Worm (Caenorhabditis elegans): ENCODE measurements around the gene ZK1307.2.

Gene ZK1307.2

ce11 chrII:9604063-9604462, 49.7 kb downstream of the ZK1307.2 start:
- TF ChIP-seq ztf-23 (GFP tag; IDR thresholded peaks at IDR 0.05), result no peak
- no peak for TF ChIP-seq ztf-29 (GFP tag; IDR thresholded peaks at IDR 0.05)
- TF ChIP-seq cog-1 (tag; optimal IDR thresholded peaks at IDR 0.05), result no peak
- no peak for TF ChIP-seq tab-1 (GFP tag; IDR thresholded peaks at IDR 0.05)
- TF ChIP-seq T22C8.4 (GFP tag; IDR thresholded peaks at IDR 0.05), result no peak
- TF ChIP-seq flt-1 (GFP tag; IDR thresholded peaks at IDR 0.05), result no peak
- no peak for TF ChIP-seq ref-1 (GFP tag; conservative IDR thresholded peaks at IDR 0.05)
- TF ChIP-seq med-1 (GFP tag; optimal IDR thresholded peaks at IDR 0.05; ENCODE audit: insufficient read depth), result no peak
- no peak for TF ChIP-seq klf-2 (GFP tag; conservative IDR thresholded peaks at IDR 0.05)

DNA sequence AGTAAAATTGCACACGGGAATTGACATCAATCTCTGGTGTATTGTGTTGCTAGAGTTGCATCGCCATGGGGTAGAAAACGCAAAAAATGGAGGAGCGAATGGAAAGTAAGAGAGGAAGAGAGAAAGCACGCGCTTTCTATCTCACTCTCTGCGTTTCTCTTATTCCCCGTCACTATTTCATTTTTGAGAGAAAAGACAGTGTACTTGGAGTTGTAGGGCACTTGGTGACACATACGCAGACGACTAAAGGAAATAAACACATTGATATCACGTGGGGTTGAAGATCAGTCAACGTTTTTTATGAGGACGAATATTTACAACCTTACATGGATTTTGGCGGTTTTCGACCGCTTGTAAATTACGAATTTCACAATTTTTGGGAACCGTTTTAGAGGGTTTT, 50.3 kb downstream of the ZK1307.2 start:
- TF ChIP-seq T22C8.4 (GFP tag; IDR thresholded peaks at IDR 0.05) (no peak), cog-1 (tag; optimal IDR thresholded peaks at IDR 0.05) (peak; percentile 69)

All from whole organism, midembryonic.